Worm (Caenorhabditis elegans): ENCODE data around the gene apc-11.

apc-11 gene

ce11 chrIII:4594324-4594723 lies at the start of gene apc-11:
Gene apc-11, minus strand, starts transcription at chrIII:4594424.
- TF ChIP-seq tlp-1 (tag; optimal IDR thresholded peaks at IDR 0.05): no peak
- TF ChIP-seq nhr-85 (tag): peak; percentile 52

ce11 chrIII:4643262-4643661 lies 49.0 kb upstream of the apc-11 start, which contains the start of gene pfas-1:
Gene pfas-1, minus strand, starts transcription at chrIII:4643310.
- no peak for TF ChIP-seq vab-15 (tag; optimal IDR thresholded peaks at IDR 0.05)
- TF ChIP-seq blmp-1 (tag; optimal IDR thresholded peaks at IDR 0.05): no peak
- TF ChIP-seq xbp-1 (tag; optimal IDR thresholded peaks at IDR 0.05): no peak
- no peak for TF ChIP-seq ztf-4 (tag; optimal IDR thresholded peaks at IDR 0.05)
- peak; percentile 21 for TF ChIP-seq elt-2 (tag; optimal IDR thresholded peaks at IDR 0.05)
- peak; percentile 41 for TF ChIP-seq tlp-1 (tag; optimal IDR thresholded peaks at IDR 0.05)
- TF ChIP-seq Y116A8C.19 (tag; optimal IDR thresholded peaks at IDR 0.05; ENCODE audit: borderline replicate concordance): no peak
- TF ChIP-seq ces-1 (GFP tag; optimal IDR thresholded peaks at IDR 0.05): no peak
- no peak for TF ChIP-seq nhr-11 (tag; optimal IDR thresholded peaks at IDR 0.05)
- no peak for TF ChIP-seq lin-13 (GFP tag; optimal IDR thresholded peaks at IDR 0.05)
- no peak for TF ChIP-seq C04F5.9 (tag; optimal IDR thresholded peaks at IDR 0.05)

DNA sequence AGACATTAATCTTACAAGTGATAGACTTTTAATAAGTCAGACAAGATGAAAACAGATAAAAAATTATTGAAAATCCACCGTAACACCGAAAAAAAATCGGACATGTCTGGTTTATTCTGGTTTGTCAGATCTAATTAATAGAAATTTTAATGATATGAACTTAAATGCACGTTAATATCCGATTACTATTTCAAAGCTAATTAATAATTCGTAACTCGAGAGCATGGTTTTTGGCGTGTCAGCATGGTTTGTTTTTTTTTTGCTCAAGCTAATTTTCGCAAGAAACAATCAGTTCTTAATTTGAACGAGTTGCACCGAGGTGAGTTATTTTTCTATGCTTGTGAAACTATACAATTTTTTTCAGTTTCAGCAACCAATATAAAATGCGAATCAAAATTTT lies 40.7 kb upstream of the apc-11 start, which contains the start of gene clec-153:
Gene clec-153 (plus strand): TSS at position 301 of the 400 bp plus-strand sequence.
- TF ChIP-seq jun-1 (tag; optimal IDR thresholded peaks at IDR 0.05): no peak
- TF ChIP-seq Y116A8C.19 (tag; optimal IDR thresholded peaks at IDR 0.05; ENCODE audit: borderline replicate concordance): no peak
- no peak for TF ChIP-seq lsy-2 (tag; optimal IDR thresholded peaks at IDR 0.05)
- TF ChIP-seq sox-4 (tag; optimal IDR thresholded peaks at IDR 0.05): no peak
- no peak for TF ChIP-seq snu-23 (GFP tag; optimal IDR thresholded peaks at IDR 0.05)
- no peak for TF ChIP-seq ceh-90 (tag; optimal IDR thresholded peaks at IDR 0.05)
- no peak for TF ChIP-seq dpl-1 (GFP tag; optimal IDR thresholded peaks at IDR 0.05)

DNA sequence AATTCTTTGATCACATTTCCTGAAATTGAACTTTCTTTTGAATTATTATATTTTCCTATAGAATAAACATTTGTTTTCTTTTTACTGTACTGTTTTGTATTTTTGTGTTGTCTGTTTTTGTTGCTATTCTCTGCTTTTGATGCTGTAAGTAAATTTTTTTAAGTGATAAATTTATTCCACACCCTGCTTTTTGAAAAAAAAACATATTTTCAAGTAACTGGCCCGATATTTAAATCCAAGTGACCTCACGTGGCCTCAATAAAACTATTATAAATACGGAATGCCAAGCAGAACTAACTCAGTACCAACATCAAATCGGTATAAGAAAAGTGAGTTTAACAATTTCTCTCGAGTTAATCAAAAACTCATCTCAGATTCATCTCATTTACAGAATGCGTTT lies 33.9 kb upstream of the apc-11 start, which contains the start of gene clec-151:
Gene clec-151 (plus strand): TSS at position 301 of the 400 bp plus-strand sequence.
- TF ChIP-seq aha-1 (tag; optimal IDR thresholded peaks at IDR 0.05) (no peak), efl-3 (GFP tag; optimal IDR thresholded peaks at IDR 0.05) (no peak)

- TF ChIP-seq lin-14 (GFP tag; optimal IDR thresholded peaks at IDR 0.05) (peak; percentile 62), fkh-10 (GFP tag; optimal IDR thresholded peaks at IDR 0.05) (peak; percentile 78), nhr-20 (tag; optimal IDR thresholded peaks at IDR 0.05) (no peak), C34B4.2 (tag; optimal IDR thresholded peaks at IDR 0.05) (no peak), mab-9 (GFP tag; IDR thresholded peaks at IDR 0.05) (peak; percentile 49; the same call in 1 of the 2 replicates)
Observed at ce11 chrIII:4626148-4626922, 32.1 kb upstream of the apc-11 start.

DNA sequence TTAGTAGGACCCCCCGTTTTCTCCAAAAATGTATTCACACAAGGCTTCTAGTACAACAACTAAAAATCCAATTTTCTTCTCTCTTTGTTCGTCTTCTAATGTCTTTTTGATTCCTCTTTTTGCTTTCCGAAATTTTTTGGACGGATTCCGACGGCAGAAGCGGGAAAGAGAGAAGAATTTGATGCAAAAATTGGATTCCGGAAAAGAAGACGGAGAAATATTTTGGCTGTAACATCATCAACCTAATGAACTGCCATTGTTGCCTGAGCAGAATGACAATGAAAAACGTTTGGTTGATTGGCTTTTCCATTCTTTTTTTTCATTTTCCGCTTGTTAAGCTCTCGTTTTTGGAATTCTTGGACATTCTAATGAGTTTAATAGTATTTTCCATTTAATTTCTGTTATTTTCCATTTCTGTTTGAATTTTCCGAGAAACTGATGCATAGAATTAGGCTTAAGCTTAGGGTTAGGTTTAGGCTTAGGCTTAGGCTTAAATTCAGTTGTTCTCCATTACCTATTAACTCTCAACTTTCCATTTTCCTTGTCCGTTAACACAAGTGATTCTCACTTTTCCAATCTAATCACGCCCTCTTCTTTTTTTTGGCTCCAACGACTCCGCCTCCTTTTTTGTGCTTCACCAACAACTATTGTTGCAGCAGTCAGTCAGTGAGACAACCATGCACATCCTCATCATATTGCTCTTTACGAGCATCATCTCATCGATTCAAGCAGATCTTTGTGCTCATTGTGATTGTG lies 28.3 kb upstream of the apc-11 start, which contains the start of gene lron-5:
Gene lron-5 (plus strand): TSS at position 655 of the 756 bp plus-strand sequence.
- TF ChIP-seq nhr-20 (tag; optimal IDR thresholded peaks at IDR 0.05) (no peak), grh-1 (GFP tag; IDR thresholded peaks at IDR 0.05) (no peak), ceh-88 (GFP tag; IDR thresholded peaks at IDR 0.05) (no peak), unc-98 (GFP tag; IDR thresholded peaks at IDR 0.05) (no peak), lin-13 (GFP tag; optimal IDR thresholded peaks at IDR 0.05) (no peak), lin-14 (GFP tag; optimal IDR thresholded peaks at IDR 0.05) (peak; percentile 48), lin-35 (GFP tag; optimal IDR thresholded peaks at IDR 0.05) (no peak), ets-5 (GFP tag; IDR thresholded peaks at IDR 0.05) (no peak), zag-1 (tag; optimal IDR thresholded peaks at IDR 0.05) (no peak), ama-1 (optimal IDR thresholded peaks at IDR 0.05) (no peak), aha-1 (tag; optimal IDR thresholded peaks at IDR 0.05) (no peak), fkh-10 (GFP tag; optimal IDR thresholded peaks at IDR 0.05) (peak; percentile 46), mdl-1 (tag; optimal IDR thresholded peaks at IDR 0.05) (no peak)

Data from whole organism, L1 larva.